Worm (Caenorhabditis elegans): Measurements from ENCODE around the gene K07C11.7.

ce11 chrV:8243201-8243600 lies 29.4 kb upstream of the K07C11.7 start:
- TF ChIP-seq W03F9.2 (tag; optimal IDR thresholded peaks at IDR 0.05) (no peak), him-1 (tag; optimal IDR thresholded peaks at IDR 0.05) (no peak), dao-5 (tag; optimal IDR thresholded peaks at IDR 0.05) (no peak)
